Fruit fly (Drosophila melanogaster): Measurements from ENCODE around the gene CG7714.

Gene CG7714

DNA sequence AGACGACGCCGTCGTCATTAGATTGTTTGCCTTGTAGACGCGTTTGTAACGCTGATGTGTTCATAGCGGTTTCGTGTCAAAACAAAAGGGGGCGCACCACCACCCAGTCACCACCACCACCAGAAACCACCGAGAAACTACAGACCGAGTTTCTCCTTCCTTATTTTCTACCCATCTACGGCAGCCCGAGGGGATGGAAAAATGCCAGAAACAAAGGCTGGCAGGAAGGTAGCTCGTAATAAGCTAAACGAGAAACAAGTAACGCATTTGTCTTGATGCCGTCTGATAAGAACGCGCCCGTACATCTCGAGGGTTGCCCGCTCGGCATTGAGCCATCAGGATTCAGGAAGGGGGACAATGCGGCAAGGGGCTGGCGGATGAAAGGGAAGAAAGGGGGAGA lies 18.7 kb downstream of the CG7714 start:
- TF ChIP-seq CG10348 (GFP tag; IDR thresholded peaks at IDR 0.05) (no peak), fd96Ca (GFP tag; IDR thresholded peaks at IDR 0.05) (no peak), Ets98B (GFP tag; IDR thresholded peaks at IDR 0.05) (no peak), CG4496 (GFP tag; IDR thresholded peaks at IDR 0.05) (no peak), CG9948 (tag; optimal IDR thresholded peaks at IDR 0.05) (no peak), CG15710 (tag; optimal IDR thresholded peaks at IDR 0.05) (no peak), CG13204 (GFP tag; optimal IDR thresholded peaks at IDR 0.05) (no peak), gl (tag; optimal IDR thresholded peaks at IDR 0.05) (no peak), rn (GFP tag; IDR thresholded peaks at IDR 0.05) (no peak), CG32121 (GFP tag; IDR thresholded peaks at IDR 0.05) (no peak), CG12605 (GFP tag; IDR thresholded peaks at IDR 0.05) (no peak), CG14655 (GFP tag; optimal IDR thresholded peaks at IDR 0.05) (no peak), Snoo (tag; optimal IDR thresholded peaks at IDR 0.05) (no peak), CG17806 (tag; optimal IDR thresholded peaks at IDR 0.05) (no peak), CG8159 (tag; optimal IDR thresholded peaks at IDR 0.05) (no peak), Pif1A (GFP tag; optimal IDR thresholded peaks at IDR 0.05) (no peak), Pif1B (GFP tag; optimal IDR thresholded peaks at IDR 0.05) (no peak), EcR (GFP tag; optimal IDR thresholded peaks at IDR 0.05) (no peak), CG34367 (tag; optimal IDR thresholded peaks at IDR 0.05) (no peak), CG8301 (tag; optimal IDR thresholded peaks at IDR 0.05) (no peak)

DNA sequence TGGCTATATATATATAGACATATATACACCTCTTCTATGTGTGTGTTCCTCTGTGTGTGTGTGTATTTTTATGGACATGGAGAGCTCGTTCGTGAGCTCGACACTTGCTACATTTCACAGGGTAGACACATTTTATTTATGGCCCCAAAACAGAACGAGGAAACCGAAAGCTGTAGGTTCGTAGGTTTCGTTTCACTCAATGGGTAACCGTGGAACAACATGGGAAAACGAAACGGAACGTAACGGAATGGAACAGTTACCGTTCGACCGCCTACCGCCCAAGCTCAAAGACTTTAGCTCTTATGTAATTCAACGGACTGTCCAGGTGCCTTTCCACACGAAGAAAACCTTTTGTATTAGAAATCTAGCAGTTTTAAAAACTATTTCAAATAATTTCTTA lies 19.9 kb downstream of the CG7714 start:
- TF ChIP-seq CG8301 (tag; optimal IDR thresholded peaks at IDR 0.05) (no peak), CG15710 (tag; optimal IDR thresholded peaks at IDR 0.05) (no peak), CG14655 (GFP tag; optimal IDR thresholded peaks at IDR 0.05) (no peak), CG32121 (GFP tag; IDR thresholded peaks at IDR 0.05) (no peak), fd96Ca (GFP tag; IDR thresholded peaks at IDR 0.05) (no peak), CG13204 (GFP tag; optimal IDR thresholded peaks at IDR 0.05) (no peak), CG17806 (tag; optimal IDR thresholded peaks at IDR 0.05) (no peak), Snoo (tag; optimal IDR thresholded peaks at IDR 0.05) (no peak), CG34367 (tag; optimal IDR thresholded peaks at IDR 0.05) (no peak), rn (GFP tag; IDR thresholded peaks at IDR 0.05) (no peak), gl (tag; optimal IDR thresholded peaks at IDR 0.05) (no peak), CG8159 (tag; optimal IDR thresholded peaks at IDR 0.05) (no peak), CG9948 (tag; optimal IDR thresholded peaks at IDR 0.05) (no peak), Pif1A (GFP tag; optimal IDR thresholded peaks at IDR 0.05) (no peak), EcR (GFP tag; optimal IDR thresholded peaks at IDR 0.05) (no peak), D1 (tag; optimal IDR thresholded peaks at IDR 0.05) (no peak), Ets98B (GFP tag; IDR thresholded peaks at IDR 0.05) (no peak)

DNA sequence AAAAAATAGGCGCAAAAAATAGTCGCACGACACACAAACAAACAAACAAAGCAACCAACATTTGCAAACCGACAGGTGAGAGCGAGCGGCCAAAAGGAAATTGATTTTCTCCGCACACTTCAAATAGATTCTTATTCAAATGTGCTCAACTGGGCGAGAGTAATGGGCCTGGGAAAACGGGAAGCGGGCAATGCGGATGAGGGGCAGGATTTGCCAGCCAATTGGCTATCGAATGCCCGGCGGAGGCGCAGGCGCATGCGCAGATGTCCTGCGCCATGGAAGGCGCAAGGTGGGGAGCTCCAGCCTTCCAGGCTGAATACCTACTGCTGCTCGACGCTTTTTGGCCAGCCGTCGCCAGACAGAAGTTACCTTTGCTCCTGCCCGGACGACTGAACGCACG lies 21.1 kb downstream of the CG7714 start, which contains the start of the genes ChAT and VAChT:
Gene ChAT, plus strand, starts transcription at position 352 of the 400 bp plus-strand sequence.
Gene VAChT, plus strand, starts transcription at position 352 of the 400 bp plus-strand sequence.
- TF ChIP-seq CG4496 (GFP tag; IDR thresholded peaks at IDR 0.05) = no peak
- no peak for TF ChIP-seq Snoo (tag; optimal IDR thresholded peaks at IDR 0.05)
- no peak for TF ChIP-seq fd96Ca (GFP tag; IDR thresholded peaks at IDR 0.05)
- no peak for TF ChIP-seq Pif1B (GFP tag; optimal IDR thresholded peaks at IDR 0.05)
- TF ChIP-seq CG10348 (GFP tag; IDR thresholded peaks at IDR 0.05) = no peak
- TF ChIP-seq CG8301 (tag; optimal IDR thresholded peaks at IDR 0.05) = no peak
- no peak for TF ChIP-seq gl (tag; optimal IDR thresholded peaks at IDR 0.05)
- no peak for TF ChIP-seq CG14655 (GFP tag; optimal IDR thresholded peaks at IDR 0.05)
- TF ChIP-seq CG32121 (GFP tag; IDR thresholded peaks at IDR 0.05) = no peak
- TF ChIP-seq CG13204 (GFP tag; optimal IDR thresholded peaks at IDR 0.05) = no peak
- TF ChIP-seq rn (GFP tag; IDR thresholded peaks at IDR 0.05) = no peak
- TF ChIP-seq D1 (tag; optimal IDR thresholded peaks at IDR 0.05) = no peak
- no peak for TF ChIP-seq Ets98B (GFP tag; IDR thresholded peaks at IDR 0.05)
- no peak for TF ChIP-seq EcR (GFP tag; optimal IDR thresholded peaks at IDR 0.05)
- no peak for TF ChIP-seq CG15710 (tag; optimal IDR thresholded peaks at IDR 0.05)
- TF ChIP-seq CG8159 (tag; optimal IDR thresholded peaks at IDR 0.05) = no peak
- TF ChIP-seq CG34367 (tag; optimal IDR thresholded peaks at IDR 0.05) = no peak
- no peak for TF ChIP-seq CG17806 (tag; optimal IDR thresholded peaks at IDR 0.05)
- TF ChIP-seq Pif1A (GFP tag; optimal IDR thresholded peaks at IDR 0.05) = no peak
- TF ChIP-seq CG12605 (GFP tag; IDR thresholded peaks at IDR 0.05) = no peak

DNA sequence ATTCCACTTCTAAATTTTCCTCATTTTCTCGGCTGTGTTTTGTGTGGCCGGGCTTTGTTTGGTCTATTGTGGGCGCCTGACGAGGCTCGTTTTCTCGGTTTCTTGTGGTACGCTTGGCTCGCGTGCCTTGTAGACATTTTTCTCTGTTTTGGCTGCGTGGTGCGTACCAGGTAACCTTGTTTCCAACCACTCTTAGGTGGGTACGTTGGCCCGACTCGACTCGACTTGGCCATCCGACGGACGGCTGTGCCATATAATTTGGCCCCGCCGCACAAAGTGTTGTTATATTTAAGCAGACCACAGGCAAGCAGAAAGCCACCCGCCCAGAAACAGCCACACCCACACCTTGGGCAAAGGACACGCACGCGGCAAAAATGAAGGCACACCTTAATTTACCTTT lies 22.7 kb downstream of the CG7714 start:
- no peak for TF ChIP-seq CG8159 (tag; optimal IDR thresholded peaks at IDR 0.05)
- no peak for TF ChIP-seq Ets98B (GFP tag; IDR thresholded peaks at IDR 0.05)
- no peak for TF ChIP-seq CG17806 (tag; optimal IDR thresholded peaks at IDR 0.05)
- no peak for TF ChIP-seq D1 (tag; optimal IDR thresholded peaks at IDR 0.05)
- no peak for TF ChIP-seq CG32121 (GFP tag; IDR thresholded peaks at IDR 0.05)
- no peak for TF ChIP-seq gl (tag; optimal IDR thresholded peaks at IDR 0.05)
- no peak for TF ChIP-seq Pif1A (GFP tag; optimal IDR thresholded peaks at IDR 0.05)
- no peak for TF ChIP-seq Snoo (tag; optimal IDR thresholded peaks at IDR 0.05)
- TF ChIP-seq CG14655 (GFP tag; optimal IDR thresholded peaks at IDR 0.05) = no peak
- no peak for TF ChIP-seq CG13204 (GFP tag; optimal IDR thresholded peaks at IDR 0.05)
- TF ChIP-seq CG34367 (tag; optimal IDR thresholded peaks at IDR 0.05) = no peak
- TF ChIP-seq fd96Ca (GFP tag; IDR thresholded peaks at IDR 0.05) = no peak
- no peak for TF ChIP-seq EcR (GFP tag; optimal IDR thresholded peaks at IDR 0.05)
- no peak for TF ChIP-seq Pif1B (GFP tag; optimal IDR thresholded peaks at IDR 0.05)

DNA sequence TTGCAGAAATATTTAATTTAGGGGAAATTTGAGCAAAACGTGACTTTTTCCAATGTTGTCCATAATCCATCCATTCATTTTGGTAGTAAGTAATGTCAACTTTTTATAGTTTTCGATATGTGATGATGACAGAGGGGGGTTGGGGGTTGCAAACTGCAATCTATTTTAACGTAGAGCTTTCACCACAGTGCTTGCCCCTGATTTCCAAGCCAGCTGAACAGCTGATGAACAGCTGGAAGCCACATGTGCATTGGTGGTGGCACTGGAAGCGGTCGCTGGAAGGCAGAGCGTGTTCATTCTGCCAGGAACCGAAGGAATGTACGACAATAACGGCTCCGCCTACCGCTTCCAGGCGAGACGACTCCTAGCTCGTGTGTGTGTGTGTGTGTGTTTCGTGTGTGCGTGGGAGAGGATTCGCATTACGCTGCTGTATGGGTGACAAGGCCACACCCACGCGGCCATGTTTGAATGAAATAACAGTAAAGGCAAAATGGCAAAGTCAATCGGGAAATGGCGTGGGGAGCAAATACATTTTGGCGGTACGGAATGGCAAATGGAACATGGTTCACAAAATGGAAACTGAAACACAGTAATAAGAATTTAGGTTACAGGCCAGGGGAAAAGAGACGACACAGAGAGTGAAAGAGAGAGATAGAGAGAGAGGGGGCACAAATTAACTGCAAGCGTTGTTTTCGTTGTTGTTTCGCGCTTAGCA lies 27.2 kb downstream of the CG7714 start:
- TF ChIP-seq rn (GFP tag; IDR thresholded peaks at IDR 0.05) = no peak
- TF ChIP-seq CG9948 (tag; optimal IDR thresholded peaks at IDR 0.05) = no peak
- TF ChIP-seq CG4496 (GFP tag; IDR thresholded peaks at IDR 0.05) = no peak
- no peak for TF ChIP-seq CG34367 (tag; optimal IDR thresholded peaks at IDR 0.05)
- TF ChIP-seq CG15710 (tag; optimal IDR thresholded peaks at IDR 0.05) = no peak
- TF ChIP-seq Ets98B (GFP tag; IDR thresholded peaks at IDR 0.05) = no peak
- no peak for TF ChIP-seq Pif1B (GFP tag; optimal IDR thresholded peaks at IDR 0.05)
- TF ChIP-seq EcR (GFP tag; optimal IDR thresholded peaks at IDR 0.05) = no peak
- no peak for TF ChIP-seq Pif1A (GFP tag; optimal IDR thresholded peaks at IDR 0.05)
- TF ChIP-seq Snoo (tag; optimal IDR thresholded peaks at IDR 0.05) = no peak
- no peak for TF ChIP-seq CG14655 (GFP tag; optimal IDR thresholded peaks at IDR 0.05)
- TF ChIP-seq CG8301 (tag; optimal IDR thresholded peaks at IDR 0.05) = no peak
- no peak for TF ChIP-seq fd96Ca (GFP tag; IDR thresholded peaks at IDR 0.05)
- no peak for TF ChIP-seq gl (tag; optimal IDR thresholded peaks at IDR 0.05)
- no peak for TF ChIP-seq CG10348 (GFP tag; IDR thresholded peaks at IDR 0.05)
